Fruit fly (Drosophila melanogaster): ENCODE measurements around the gene CD98hc.

DNA sequence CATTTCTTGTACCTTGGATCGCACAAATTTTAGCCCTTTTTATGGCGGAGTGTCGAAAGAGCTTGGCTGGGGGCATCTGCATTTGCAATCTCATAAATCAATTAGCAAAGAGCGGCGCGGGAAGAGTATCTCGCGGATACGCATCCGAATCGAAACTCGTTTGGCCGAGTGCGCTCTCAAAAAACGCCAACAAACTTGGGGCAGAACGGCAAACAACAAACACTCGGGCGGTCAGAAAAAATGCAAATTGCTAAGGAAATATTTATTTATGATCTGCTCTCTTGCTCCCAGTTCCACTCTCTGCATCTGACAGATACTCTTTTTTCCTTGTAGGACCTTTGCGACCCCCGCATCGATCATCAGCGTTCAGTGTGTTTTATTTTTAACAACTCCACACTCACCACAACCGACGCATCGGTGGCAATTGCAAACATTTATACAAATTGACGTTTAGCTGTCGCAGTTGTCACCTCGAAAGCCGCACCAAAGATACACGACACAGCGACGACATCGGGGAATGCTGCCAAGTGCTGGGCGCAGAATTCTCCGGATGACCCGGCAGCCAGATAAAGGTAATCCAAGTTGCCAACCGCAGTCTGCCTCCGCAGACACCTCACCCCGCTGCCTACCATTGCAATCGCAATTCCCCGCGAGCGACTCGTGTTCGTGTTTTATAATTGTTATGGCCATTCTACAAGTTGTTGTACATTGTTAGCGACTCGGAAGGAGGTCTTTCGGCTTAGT, 9.1 kb downstream of the CD98hc start:
- TF ChIP-seq Gug (GFP tag; IDR thresholded peaks at IDR 0.05) (no peak), acj6 (GFP tag; optimal IDR thresholded peaks at IDR 0.05) (no peak), CG31627 (GFP tag; optimal IDR thresholded peaks at IDR 0.05) (no peak), pdm3 (GFP tag; optimal IDR thresholded peaks at IDR 0.05) (no peak), Sox102F (GFP tag; optimal IDR thresholded peaks at IDR 0.05) (no peak)
